Worm (Caenorhabditis elegans) whole organism, mixed stage, embryonic: ENCODE measurements around the gene T28F12.1.

Source experiments
- blmp-1 ChIP-seq: fragments of 150-350 bp; optimal IDR thresholded peaks from 2 replicates; lab custom pipeline; 2014; ENCODE audit warnings: missing biosample characterization, missing genetic modification characterization
- ces-1 ChIP-seq: fragments of 150-350 bp; optimal IDR thresholded peaks from 2 replicates; lab custom pipeline; 2014; ENCODE audit warnings: missing biosample characterization, missing genetic modification reagents, missing genetic modification characterization
- hlh-1 ChIP-seq: fragments of 150-350 bp; optimal IDR thresholded peaks from 2 replicates; lab custom pipeline; 2014; ENCODE audit warnings: missing biosample characterization, missing genetic modification reagents, missing genetic modification characterization
- lin-13 ChIP-seq: fragments of 150-350 bp; optimal IDR thresholded peaks from 2 replicates; lab custom pipeline; 2014; ENCODE audit warnings: missing biosample characterization, missing genetic modification characterization
- mls-2 ChIP-seq: sonication (generic microtip); optimal IDR thresholded peaks from 2 replicates; lab custom pipeline; 2016; ENCODE audit warnings: mild to moderate bottlenecking, missing genetic modification characterization, moderate library complexity, missing compliant biosample characterization
- nhr-12 ChIP-seq: fragments of 150-350 bp; optimal IDR thresholded peaks from 2 replicates; lab custom pipeline; 2014; ENCODE audit warnings: missing biosample characterization, missing genetic modification characterization
- nhr-28 ChIP-seq: fragments of 150-350 bp; optimal IDR thresholded peaks from 2 replicates; lab custom pipeline; 2014; ENCODE audit warnings: missing biosample characterization, missing genetic modification characterization
- pha-4 ChIP-seq: fragments of 150-350 bp; optimal IDR thresholded peaks from 2 replicates; lab custom pipeline; 2018; ENCODE audit warnings: missing biosample characterization, missing genetic modification reagents, missing genetic modification characterization
- unc-39 ChIP-seq: fragments of 150-350 bp; optimal IDR thresholded peaks from 2 replicates; lab custom pipeline; 2014; ENCODE audit warnings: missing biosample characterization, missing genetic modification characterization
- unc-62 ChIP-seq: fragments of 150-350 bp; optimal IDR thresholded peaks from 2 replicates; lab custom pipeline; 2014; ENCODE audit warnings: missing biosample characterization, missing genetic modification reagents, missing genetic modification characterization
- zip-8 ChIP-seq: fragments of 150-350 bp; optimal IDR thresholded peaks from 2 replicates; lab custom pipeline; 2014; ENCODE audit warnings: missing biosample characterization, missing genetic modification characterization

DNA sequence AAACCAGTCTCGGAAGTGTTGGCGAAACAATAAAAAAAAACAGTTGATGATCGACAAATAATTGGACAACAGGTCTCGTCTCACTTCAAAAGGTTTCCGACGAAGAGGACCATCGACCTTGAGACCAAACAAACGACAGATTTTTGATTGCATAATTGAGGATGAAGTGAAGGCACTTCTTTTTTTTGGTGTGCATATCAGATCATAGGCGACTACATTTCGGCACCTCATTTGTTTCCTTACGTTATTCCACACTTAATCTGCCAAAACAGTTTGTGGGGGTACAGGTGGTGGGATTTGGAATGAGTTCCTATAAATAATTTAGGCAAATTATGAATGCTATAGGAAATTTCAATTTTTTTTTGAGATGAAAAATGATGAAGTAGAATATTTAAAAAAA is 26.2 kb upstream of the T28F12.1 start:
- no peak for TF ChIP-seq nhr-12 (tag; lab: Kevin White, UChicago)
- no peak for TF ChIP-seq zip-8 (tag; lab: Kevin White, UChicago)
- TF ChIP-seq nhr-28 (tag; lab: Kevin White, UChicago), result no peak
- TF ChIP-seq unc-62, result peak; percentile 17
- TF ChIP-seq pha-4 (tag; lab: Kevin White, UChicago), result no peak
- TF ChIP-seq ces-1 (GFP tag; lab: Kevin White, UChicago), result no peak
- TF ChIP-seq mls-2 (tag; lab: Kevin White, UChicago), result no peak
- TF ChIP-seq lin-13 (tag; lab: Kevin White, UChicago), result no peak
- TF ChIP-seq unc-39, result no peak
- no peak for TF ChIP-seq blmp-1 (tag; lab: Kevin White, UChicago)
- no peak for TF ChIP-seq hlh-1 (tag; lab: Kevin White, UChicago)
